Worm (Caenorhabditis elegans) whole organism, late embryonic: Measurements from ENCODE around the gene rps-25.

Source experiments
- C08G9.2 ChIP-seq: sonication (generic microtip); optimal IDR thresholded peaks from 2 replicates; lab custom pipeline; 2016; ENCODE audit warnings: mild to moderate bottlenecking, missing genetic modification characterization, moderate library complexity, missing compliant biosample characterization
- F13H6.1 ChIP-seq: sonication (generic microtip); optimal IDR thresholded peaks from 2 replicates; lab custom pipeline; 2016; ENCODE audit warnings: missing genetic modification characterization, missing compliant biosample characterization
- T23F11.4 ChIP-seq: fragments of 200-800 bp; sonication (Bioruptor generic); optimal IDR thresholded peaks from 2 replicates; lab custom pipeline; 2018; ENCODE audit warnings: mild to moderate bottlenecking, missing genetic modification characterization, missing compliant biosample characterization
- Y22D7AL.16 ChIP-seq: sonication (generic microtip); optimal IDR thresholded peaks from 2 replicates; lab custom pipeline; 2016; ENCODE audit warnings: missing genetic modification characterization, missing compliant biosample characterization
- ceh-19 ChIP-seq: fragments of 200-800 bp; sonication (Bioruptor generic); optimal IDR thresholded peaks from 2 replicates; lab custom pipeline; 2018; ENCODE audit warnings: mild to moderate bottlenecking, missing genetic modification characterization, missing compliant biosample characterization
- ceh-31 ChIP-seq: sonication (generic microtip); optimal IDR thresholded peaks from 2 replicates; lab custom pipeline; 2016; ENCODE audit warnings: missing genetic modification characterization, missing compliant biosample characterization
- ceh-34 ChIP-seq: sonication (generic microtip); optimal IDR thresholded peaks from 2 replicates; lab custom pipeline; 2016; ENCODE audit warnings: mild to moderate bottlenecking, missing genetic modification characterization, missing compliant biosample characterization
- che-1 ChIP-seq: sonication (generic microtip); optimal IDR thresholded peaks from 2 replicates; lab custom pipeline; 2016; ENCODE audit warnings: mild to moderate bottlenecking, missing genetic modification characterization, missing compliant biosample characterization
- dve-1 ChIP-seq: sonication (generic microtip); optimal IDR thresholded peaks from 2 replicates; lab custom pipeline; 2017; ENCODE audit warnings: antibody characterized with exemption, mild to moderate bottlenecking, missing genetic modification characterization, missing compliant biosample characterization
- elt-2 ChIP-seq: sonication (generic microtip); optimal IDR thresholded peaks from 2 replicates; lab custom pipeline; 2016; ENCODE audit warnings: missing genetic modification reagents, missing genetic modification characterization, missing compliant biosample characterization
- eyg-1 ChIP-seq: sonication (generic microtip); optimal IDR thresholded peaks from 2 replicates; lab custom pipeline; 2016; ENCODE audit warnings: missing genotype, missing genetic modification characterization, missing compliant biosample characterization
- fax-1 ChIP-seq: sonication (generic microtip); optimal IDR thresholded peaks from 2 replicates; lab custom pipeline; 2016; ENCODE audit warnings: missing genotype, missing genetic modification characterization, missing compliant biosample characterization
- fkh-10 ChIP-seq: fragments of 150-350 bp; optimal IDR thresholded peaks from 2 replicates; lab custom pipeline; 2014; ENCODE audit warnings: missing biosample characterization, missing genetic modification reagents, missing genetic modification characterization
- fkh-6 ChIP-seq: sonication (generic microtip); optimal IDR thresholded peaks from 2 replicates; lab custom pipeline; 2016; ENCODE audit warnings: missing genetic modification characterization, missing compliant biosample characterization
- hlh-13 ChIP-seq: fragments of 200-800 bp; sonication (Bioruptor generic); optimal IDR thresholded peaks from 2 replicates; lab custom pipeline; 2018; ENCODE audit warnings: mild to moderate bottlenecking, missing genetic modification characterization, missing compliant biosample characterization
- hlh-15 ChIP-seq: sonication (generic microtip); optimal IDR thresholded peaks from 2 replicates; lab custom pipeline; 2016; ENCODE audit warnings: missing genetic modification characterization, missing compliant biosample characterization
- hlh-30 ChIP-seq: sonication (generic microtip); optimal IDR thresholded peaks from 2 replicates; lab custom pipeline; 2017; ENCODE audit warnings: antibody characterized with exemption, missing genetic modification characterization, missing compliant biosample characterization; ENCODE audit not compliant: insufficient read depth
- hlh-8 ChIP-seq: sonication (generic microtip); optimal IDR thresholded peaks from 2 replicates; lab custom pipeline; 2016; ENCODE audit warnings: missing genotype, missing genetic modification characterization, missing compliant biosample characterization
- lim-6 ChIP-seq: sonication (generic microtip); optimal IDR thresholded peaks from 2 replicates; lab custom pipeline; 2016; ENCODE audit warnings: missing genetic modification characterization, missing compliant biosample characterization
- madf-2 ChIP-seq: sonication (generic microtip); optimal IDR thresholded peaks from 2 replicates; lab custom pipeline; 2017; ENCODE audit warnings: missing genetic modification characterization, missing compliant biosample characterization
- mec-3 ChIP-seq: sonication (generic microtip); optimal IDR thresholded peaks from 2 replicates; lab custom pipeline; 2016; ENCODE audit warnings: borderline replicate concordance, missing genetic modification characterization, missing compliant biosample characterization
- pag-3 ChIP-seq: sonication (generic microtip); optimal IDR thresholded peaks from 2 replicates; lab custom pipeline; 2016; ENCODE audit warnings: missing compliant biosample characterization, missing genetic modification characterization, borderline replicate concordance
- pax-1 ChIP-seq: fragments of 150-350 bp; optimal IDR thresholded peaks from 2 replicates; lab custom pipeline; 2014; ENCODE audit warnings: missing biosample characterization, missing genetic modification characterization
- pha-4 ChIP-seq: fragments of 150-350 bp; optimal IDR thresholded peaks from 2 replicates; lab custom pipeline; 2018; ENCODE audit warnings: missing biosample characterization, missing genetic modification reagents, missing genetic modification characterization
- rnt-1 ChIP-seq: sonication (generic microtip); optimal IDR thresholded peaks from 2 replicates; lab custom pipeline; 2016; ENCODE audit warnings: missing genetic modification characterization, missing compliant biosample characterization
- sdc-2 ChIP-seq: sonication (generic microtip); optimal IDR thresholded peaks from 2 replicates; lab custom pipeline; 2016; ENCODE audit warnings: missing genotype, missing genetic modification characterization, missing compliant biosample characterization
- sox-2 ChIP-seq: fragments of 200-800 bp; sonication (Bioruptor generic); IDR thresholded peaks from 2 replicates; pipeline ENCODE4 v1.3.6; 2022; ENCODE audit warnings: missing genetic modification reagents, missing genetic modification characterization, missing compliant biosample characterization
- sox-4 ChIP-seq: sonication (generic microtip); optimal IDR thresholded peaks from 2 replicates; lab custom pipeline; 2017; ENCODE audit warnings: mild to moderate bottlenecking, missing genetic modification characterization, inconsistent platforms, missing compliant biosample characterization
- tbx-7 ChIP-seq: sonication (generic microtip); optimal IDR thresholded peaks from 2 replicates; lab custom pipeline; 2016; ENCODE audit warnings: missing genotype, missing genetic modification characterization, missing compliant biosample characterization
- ttx-3 ChIP-seq: sonication (generic microtip); optimal IDR thresholded peaks from 2 replicates; lab custom pipeline; 2016; ENCODE audit warnings: missing genetic modification reagents, missing genetic modification characterization, missing compliant biosample characterization
- unc-3 ChIP-seq, 2 experiments: fragments of 200-800 bp in 1 of 2; sonication (Bioruptor generic) in 1 of 2; sonication (generic microtip) in 1 of 2; conservative IDR thresholded peaks in 1 of 2; optimal IDR thresholded peaks in 1 of 2; 2 replicates each; pipeline versions ENCODE4 v1.3.6 to Lab custom; 2016 to 2022; ENCODE audit warnings: missing compliant biosample characterization in 2 of 2, missing genetic modification characterization in 2 of 2, missing genetic modification reagents in 1 of 2
- unc-42 ChIP-seq: sonication (generic microtip); optimal IDR thresholded peaks from 2 replicates; lab custom pipeline; 2016; ENCODE audit warnings: missing genotype, missing genetic modification characterization, missing compliant biosample characterization
- unc-55 ChIP-seq: sonication (generic microtip); optimal IDR thresholded peaks from 2 replicates; lab custom pipeline; 2017; ENCODE audit warnings: missing biosample characterization, missing genetic modification reagents, missing genetic modification characterization
- unc-86 ChIP-seq: sonication (generic microtip); optimal IDR thresholded peaks from 2 replicates; lab custom pipeline; 2016; ENCODE audit warnings: missing genetic modification characterization, missing compliant biosample characterization
- zip-5 ChIP-seq: sonication (generic microtip); optimal IDR thresholded peaks from 2 replicates; lab custom pipeline; 2016; ENCODE audit warnings: missing genetic modification characterization, missing compliant biosample characterization
- ztf-16 ChIP-seq: sonication (generic microtip); optimal IDR thresholded peaks from 2 replicates; lab custom pipeline; 2017; ENCODE audit warnings: missing genetic modification characterization, missing compliant biosample characterization

The rps-25 gene

ce11 chrIV:5940608-5941007 lies 6.8 kb downstream of the rps-25 start:
- TF ChIP-seq rnt-1 (no peak), che-1 (tag; lab: Kevin White, UChicago) (no peak), sox-2 (GFP tag; lab: Robert Waterston, UW) (no peak), pag-3 (tag; lab: Kevin White, UChicago) (no peak), F13H6.1 (tag; lab: Kevin White, UChicago) (no peak), hlh-8 (tag; lab: Kevin White, UChicago) (no peak), hlh-30 (no peak), madf-2 (tag; lab: Kevin White, UChicago) (no peak), sdc-2 (tag; lab: Kevin White, UChicago) (no peak), C08G9.2 (tag; lab: Kevin White, UChicago) (no peak), fkh-10 (no peak), pha-4 (no peak), elt-2 (tag; lab: Kevin White, UChicago) (no peak), ceh-31 (tag; lab: Kevin White, UChicago) (no peak), mec-3 (tag; lab: Kevin White, UChicago) (no peak)

- TF ChIP-seq hlh-13 (GFP tag; lab: Kevin White, UChicago), result no peak
- no peak for TF ChIP-seq mec-3 (tag; lab: Kevin White, UChicago)
- TF ChIP-seq fax-1 (tag; lab: Kevin White, UChicago), result no peak
- no peak for TF ChIP-seq C08G9.2 (tag; lab: Kevin White, UChicago)
- TF ChIP-seq lim-6 (tag; lab: Kevin White, UChicago), result no peak
- no peak for TF ChIP-seq zip-5
- TF ChIP-seq pha-4, result no peak
- no peak for TF ChIP-seq sdc-2 (tag; lab: Kevin White, UChicago)
- TF ChIP-seq dve-1, result no peak
- TF ChIP-seq pax-1 (tag; lab: Kevin White, UChicago), result no peak
- TF ChIP-seq hlh-15 (tag; lab: Kevin White, UChicago), result no peak
- no peak for TF ChIP-seq Y22D7AL.16 (tag; lab: Kevin White, UChicago)
- no peak for TF ChIP-seq sox-4 (tag; lab: Kevin White, UChicago)
- TF ChIP-seq madf-2 (tag; lab: Kevin White, UChicago), result no peak
- no peak for TF ChIP-seq ztf-16 (tag; lab: Kevin White, UChicago)
- TF ChIP-seq che-1 (tag; lab: Kevin White, UChicago), result no peak
- TF ChIP-seq unc-86 (tag; lab: Kevin White, UChicago), result no peak
These were observed 7.5 kb downstream of the rps-25 start for ce11 chrIV:5939908-5940307.

ce11 chrIV:5939122-5939521 lies 8.3 kb downstream of the rps-25 start, which contains the start of gene mcu-1:
Gene mcu-1, minus strand, starts transcription at chrIV:5939230.
- TF ChIP-seq ztf-16 (tag; lab: Kevin White, UChicago) (no peak), eyg-1 (tag; lab: Kevin White, UChicago) (no peak)

ce11 chrIV:5937106-5937505 lies 10.3 kb downstream of the rps-25 start:
- no peak for TF ChIP-seq ceh-34 (tag; lab: Kevin White, UChicago)
- no peak for TF ChIP-seq fkh-6 (tag; lab: Kevin White, UChicago)
- TF ChIP-seq fax-1 (tag; lab: Kevin White, UChicago), result no peak
- no peak for TF ChIP-seq unc-3 (GFP tag; conservative IDR thresholded peaks at IDR 0.05; lab: Robert Waterston, UW)
- no peak for TF ChIP-seq unc-3 (tag; optimal IDR thresholded peaks at IDR 0.05; lab: Kevin White, UChicago)
- no peak for TF ChIP-seq ttx-3
- no peak for TF ChIP-seq hlh-13 (GFP tag; lab: Kevin White, UChicago)
- TF ChIP-seq lim-6 (tag; lab: Kevin White, UChicago), result no peak
- no peak for TF ChIP-seq dve-1
- no peak for TF ChIP-seq hlh-30
- no peak for TF ChIP-seq unc-42 (tag; lab: Kevin White, UChicago)
- no peak for TF ChIP-seq T23F11.4
- TF ChIP-seq tbx-7, result no peak
- no peak for TF ChIP-seq unc-55 (GFP tag; lab: Kevin White, UChicago)
- no peak for TF ChIP-seq ceh-19
- TF ChIP-seq madf-2 (tag; lab: Kevin White, UChicago), result no peak
- no peak for TF ChIP-seq elt-2 (tag; lab: Kevin White, UChicago)
